Worm (Caenorhabditis elegans) whole organism, L1 larva: Measurements from ENCODE around the gene nlp-6.

ENCODE experiments used
- dpl-1 ChIP-seq, 3 experiments: fragments of 150-350 bp in 2 of 3; sonication (generic microtip) in 1 of 3; optimal IDR thresholded peaks; 2 replicates each; lab custom pipeline; 2014 to 2017; ENCODE audit warnings: missing biosample characterization in 3 of 3, missing genetic modification characterization in 3 of 3, missing genetic modification reagents in 3 of 3
- dsc-1 ChIP-seq: sonication (generic microtip); optimal IDR thresholded peaks from 2 replicates; lab custom pipeline; 2016; ENCODE audit warnings: mild to moderate bottlenecking, missing genetic modification characterization, missing compliant biosample characterization
- egl-27 ChIP-seq, 2 experiments: fragments of 150-350 bp in 1 of 2; sonication (generic microtip); optimal IDR thresholded peaks; 3 replicates each; lab custom pipeline; 2017 to 2018; ENCODE audit warnings: missing biosample characterization in 2 of 2, missing genetic modification characterization in 2 of 2, missing genetic modification reagents in 2 of 2
- lin-14 ChIP-seq: fragments of 200-800 bp; sonication (Bioruptor generic); optimal IDR thresholded peaks from 2 replicates; lab custom pipeline; 2018; ENCODE audit warnings: mild to moderate bottlenecking, missing genetic modification characterization, moderate library complexity, missing compliant biosample characterization
- lsy-2 ChIP-seq, 2 experiments: fragments of 150-350 bp; optimal IDR thresholded peaks; 2 replicates each; lab custom pipeline; 2014; ENCODE audit warnings: missing biosample characterization in 2 of 2, missing genetic modification characterization in 2 of 2
- mep-1 ChIP-seq: fragments of 150-350 bp; optimal IDR thresholded peaks from 2 replicates; lab custom pipeline; 2014; ENCODE audit warnings: missing biosample characterization, missing genetic modification characterization
- pqm-1 ChIP-seq: sonication (generic microtip); optimal IDR thresholded peaks from 3 replicates; lab custom pipeline; 2017; ENCODE audit warnings: missing biosample characterization, missing genetic modification characterization
- skn-1 ChIP-seq: fragments of 150-350 bp; optimal IDR thresholded peaks from 2 replicates; lab custom pipeline; 2014; ENCODE audit warnings: missing biosample characterization, missing genetic modification characterization
- snpc-4 ChIP-seq: fragments of 150-350 bp; optimal IDR thresholded peaks from 2 replicates; lab custom pipeline; 2014; ENCODE audit warnings: missing biosample characterization, missing genetic modification characterization
- unc-130 ChIP-seq: fragments of 150-350 bp; optimal IDR thresholded peaks from 2 replicates; lab custom pipeline; 2017; ENCODE audit warnings: missing biosample characterization, missing genetic modification characterization, inconsistent platforms
- vab-15 ChIP-seq: sonication (generic microtip); optimal IDR thresholded peaks from 2 replicates; lab custom pipeline; 2017; ENCODE audit warnings: missing genotype, mild to moderate bottlenecking, missing genetic modification characterization, missing compliant biosample characterization

- TF ChIP-seq vab-15 (tag; lab: Kevin White, UChicago) = no peak
- TF ChIP-seq lsy-2 (tag; optimal IDR thresholded peaks at IDR 0.05; lab: Kevin White, UChicago) = no peak
- no peak for TF ChIP-seq pqm-1 (tag; lab: Kevin White, UChicago)
- no peak for TF ChIP-seq egl-27 (tag; optimal IDR thresholded peaks at IDR 0.05; lab: Kevin White, UChicago)
- no peak for TF ChIP-seq snpc-4 (tag; lab: Kevin White, UChicago)
- no peak for TF ChIP-seq dsc-1 (tag; lab: Kevin White, UChicago)
- no peak for TF ChIP-seq lin-14 (GFP tag; lab: Kevin White, UChicago)
- no peak for TF ChIP-seq unc-130 (tag; lab: Kevin White, UChicago)
- no peak for TF ChIP-seq dpl-1 (GFP tag; optimal IDR thresholded peaks at IDR 0.05; lab: Kevin White, UChicago)
- TF ChIP-seq skn-1 (tag; lab: Kevin White, UChicago) = no peak
- no peak for TF ChIP-seq mep-1 (tag; lab: Kevin White, UChicago)
Measured at ce11 chrX:17625245-17625644, 37.0 kb upstream of the nlp-6 start.
